Fruit fly (Drosophila melanogaster) whole organism, embryonic: Measurements from ENCODE around the gene kri.

Experiments
- Asciz ChIP-seq: fragments of 200-800 bp; sonication (Bioruptor generic); optimal IDR thresholded peaks from 2 replicates; lab custom pipeline; 2017; ENCODE audit warnings: missing biosample characterization, mild to moderate bottlenecking, missing genetic modification characterization, missing genetic modification reagents
- Atf-2 ChIP-seq: fragments of 200-800 bp; sonication (Bioruptor generic); optimal IDR thresholded peaks from 2 replicates; lab custom pipeline; 2016; ENCODE audit warnings: missing biosample characterization, missing genetic modification characterization
- CG11504 ChIP-seq: fragments of 200-800 bp; sonication (Bioruptor generic); optimal IDR thresholded peaks from 3 replicates; lab custom pipeline; 2019; ENCODE audit warnings: missing biosample characterization, mild to moderate bottlenecking, missing genetic modification characterization, moderate library complexity
- CG12071 ChIP-seq: fragments of 200-800 bp; sonication (Bioruptor generic); optimal IDR thresholded peaks from 3 replicates; lab custom pipeline; 2018; ENCODE audit warnings: missing biosample characterization, mild to moderate bottlenecking, missing genetic modification characterization
- CG1233 ChIP-seq: fragments of 200-800 bp; sonication (Bioruptor generic); optimal IDR thresholded peaks from 4 replicates; lab custom pipeline; 2018; ENCODE audit warnings: missing biosample characterization, mild to moderate bottlenecking, missing genetic modification characterization
- CG12744 ChIP-seq: fragments of 200-800 bp; sonication (Bioruptor generic); optimal IDR thresholded peaks from 2 replicates; lab custom pipeline; 2016; ENCODE audit warnings: missing biosample characterization, missing genetic modification characterization
- CG12769 ChIP-seq: fragments of 200-800 bp; sonication (Bioruptor generic); optimal IDR thresholded peaks from 2 replicates; lab custom pipeline; 2019; ENCODE audit warnings: missing biosample characterization, mild to moderate bottlenecking, missing genetic modification characterization, moderate library complexity
- CG1529 ChIP-seq: fragments of 200-800 bp; sonication (Bioruptor generic); optimal IDR thresholded peaks from 3 replicates; lab custom pipeline; 2018; ENCODE audit warnings: missing biosample characterization, missing genetic modification characterization
- CG18262 ChIP-seq: fragments of 200-800 bp; optimal IDR thresholded peaks from 3 replicates; lab custom pipeline; 2019; ENCODE audit warnings: missing biosample characterization, mild to moderate bottlenecking, missing genetic modification characterization, moderate library complexity
- CG2678 ChIP-seq: fragments of 200-800 bp; sonication (Bioruptor generic); optimal IDR thresholded peaks from 3 replicates; lab custom pipeline; 2019; ENCODE audit warnings: missing biosample characterization, mild to moderate bottlenecking, missing genetic modification characterization, moderate library complexity
- CG2889 ChIP-seq: fragments of 200-800 bp; sonication (Bioruptor generic); IDR thresholded peaks from 3 replicates; pipeline ENCODE4 v1.3.6; 2022; ENCODE audit warnings: missing biosample characterization, missing genetic modification characterization
- CG30403 ChIP-seq: fragments of 200-800 bp; sonication (Bioruptor generic); optimal IDR thresholded peaks from 3 replicates; lab custom pipeline; 2016; ENCODE audit warnings: missing biosample characterization, missing genetic modification characterization
- CG31441 ChIP-seq: fragments of 200-800 bp; sonication (Bioruptor generic); IDR thresholded peaks from 2 replicates; pipeline ENCODE4 v1.3.6; 2022; ENCODE audit warnings: missing biosample characterization, missing genetic modification characterization
- CG33557 ChIP-seq: fragments of 200-800 bp; sonication (Bioruptor generic); optimal IDR thresholded peaks from 2 replicates; lab custom pipeline; 2019; ENCODE audit warnings: missing biosample characterization, mild to moderate bottlenecking, missing genetic modification characterization, moderate library complexity
- CG42726 ChIP-seq: fragments of 200-800 bp; sonication (Bioruptor generic); IDR thresholded peaks from 2 replicates; pipeline ENCODE4 v1.3.6; 2022; ENCODE audit warnings: missing biosample characterization, missing genetic modification characterization; ENCODE audit not compliant: partially characterized antibody
- CG5180 ChIP-seq: fragments of 200-800 bp; sonication (Bioruptor generic); optimal IDR thresholded peaks from 3 replicates; lab custom pipeline; 2017; ENCODE audit warnings: missing biosample characterization, missing genetic modification characterization, mild to moderate bottlenecking, moderate library complexity, missing genetic modification reagents
- CG5953 ChIP-seq: fragments of 200-800 bp; sonication (Bioruptor generic); IDR thresholded peaks from 2 replicates; pipeline ENCODE4 v1.3.6; 2022; ENCODE audit warnings: missing biosample characterization, missing genetic modification characterization
- CG6791 ChIP-seq: fragments of 200-800 bp; sonication (Bioruptor generic); IDR thresholded peaks from 3 replicates; pipeline ENCODE4 v1.3.6; 2022; ENCODE audit warnings: missing biosample characterization, missing genetic modification characterization; ENCODE audit not compliant: partially characterized antibody
- CG7963 ChIP-seq: fragments of 200-800 bp; sonication (Bioruptor generic); IDR thresholded peaks from 3 replicates; pipeline ENCODE4 v1.3.6; 2022; ENCODE audit warnings: missing biosample characterization, missing genetic modification characterization; ENCODE audit not compliant: partially characterized antibody
- CG8765 ChIP-seq: fragments of 200-800 bp; sonication (Bioruptor generic); IDR thresholded peaks from 2 replicates; pipeline ENCODE4 v1.3.6; 2022; ENCODE audit warnings: missing biosample characterization, missing genetic modification characterization
- CG9437 ChIP-seq: fragments of 200-800 bp; sonication (Bioruptor generic); optimal IDR thresholded peaks from 2 replicates; lab custom pipeline; 2018; ENCODE audit warnings: missing biosample characterization, mild to moderate bottlenecking, missing genetic modification characterization
- Chrac-16 ChIP-seq: fragments of 200-800 bp; sonication (Bioruptor generic); optimal IDR thresholded peaks from 3 replicates; lab custom pipeline; 2016; ENCODE audit warnings: missing biosample characterization, missing genetic modification characterization
- Deaf1 ChIP-seq: fragments of 200-800 bp; optimal IDR thresholded peaks from 3 replicates; lab custom pipeline; 2019; ENCODE audit warnings: missing biosample characterization, mild to moderate bottlenecking, missing genetic modification characterization, moderate library complexity
- Drgx ChIP-seq: fragments of 200-800 bp; sonication (Bioruptor generic); IDR thresholded peaks from 2 replicates; pipeline ENCODE4 v1.3.6; 2022; ENCODE audit warnings: missing biosample characterization, missing genetic modification characterization
- E2f2 ChIP-seq: fragments of 200-800 bp; sonication (Bioruptor generic); IDR thresholded peaks from 2 replicates; pipeline ENCODE4 v1.3.6; 2022; ENCODE audit warnings: missing biosample characterization, missing genetic modification characterization
- HLH3B ChIP-seq: fragments of 200-800 bp; sonication (Bioruptor generic); IDR thresholded peaks from 2 replicates; pipeline ENCODE4 v1.3.6; 2022; ENCODE audit warnings: missing biosample characterization, missing genetic modification characterization
- HmgD ChIP-seq: fragments of 200-800 bp; sonication (Bioruptor generic); optimal IDR thresholded peaks from 3 replicates; lab custom pipeline; 2016; ENCODE audit warnings: missing biosample characterization, missing genetic modification characterization
- Mrtf ChIP-seq: fragments of 200-800 bp; sonication (Bioruptor generic); IDR thresholded peaks from 3 replicates; pipeline ENCODE4 v1.3.6; 2022; ENCODE audit warnings: missing biosample characterization, missing genetic modification characterization
- NC2α ChIP-seq: fragments of 200-800 bp; sonication (Bioruptor generic); optimal IDR thresholded peaks from 2 replicates; lab custom pipeline; 2016; ENCODE audit warnings: missing biosample characterization, missing genetic modification characterization
- Nf-YC ChIP-seq: fragments of 200-800 bp; optimal IDR thresholded peaks from 3 replicates; lab custom pipeline; 2019; ENCODE audit warnings: missing biosample characterization, mild to moderate bottlenecking, missing genetic modification characterization, moderate library complexity
- Oli ChIP-seq: fragments of 200-800 bp; sonication (Bioruptor generic); optimal IDR thresholded peaks from 2 replicates; lab custom pipeline; 2018; ENCODE audit warnings: missing biosample characterization, mild to moderate bottlenecking, missing genetic modification characterization, moderate library complexity
- Opbp ChIP-seq: fragments of 200-800 bp; sonication (Bioruptor generic); IDR thresholded peaks from 3 replicates; pipeline ENCODE4 v1.3.6; 2022; ENCODE audit warnings: missing biosample characterization, missing genetic modification characterization; ENCODE audit not compliant: partially characterized antibody
- ato ChIP-seq: fragments of 200-800 bp; sonication (Bioruptor generic); IDR thresholded peaks from 2 replicates; pipeline ENCODE4 v1.3.6; 2022; ENCODE audit warnings: missing biosample characterization, missing genetic modification characterization; ENCODE audit not compliant: partially characterized antibody
- exex ChIP-seq: fragments of 200-800 bp; sonication (Bioruptor generic); optimal IDR thresholded peaks from 4 replicates; lab custom pipeline; 2018; ENCODE audit warnings: missing biosample characterization, mild to moderate bottlenecking, missing genetic modification characterization, moderate library complexity
- fd102C ChIP-seq: fragments of 200-800 bp; sonication (Bioruptor generic); optimal IDR thresholded peaks from 2 replicates; lab custom pipeline; 2018; ENCODE audit warnings: missing biosample characterization, mild to moderate bottlenecking, missing genetic modification characterization, moderate library complexity
- gem ChIP-seq: fragments of 200-800 bp; sonication (Bioruptor generic); optimal IDR thresholded peaks from 2 replicates; lab custom pipeline; 2019; ENCODE audit warnings: missing biosample characterization, mild to moderate bottlenecking, missing genetic modification characterization, moderate library complexity
- grau ChIP-seq: fragments of 200-800 bp; optimal IDR thresholded peaks from 3 replicates; lab custom pipeline; 2019; ENCODE audit warnings: missing biosample characterization, mild to moderate bottlenecking, missing genetic modification characterization, moderate library complexity
- kay ChIP-seq: fragments of 200-800 bp; sonication (Bioruptor generic); optimal IDR thresholded peaks from 2 replicates; lab custom pipeline; 2016; ENCODE audit warnings: missing biosample characterization, missing genetic modification characterization
- kni ChIP-seq: fragments of 200-800 bp; sonication (Bioruptor generic); optimal IDR thresholded peaks from 3 replicates; lab custom pipeline; 2017; ENCODE audit warnings: mild to moderate bottlenecking, missing biosample characterization, missing genetic modification reagents, missing genetic modification characterization
- lab ChIP-seq: fragments of 200-800 bp; sonication (Bioruptor generic); optimal IDR thresholded peaks from 3 replicates; lab custom pipeline; 2017; ENCODE audit warnings: missing biosample characterization, missing genetic modification characterization, mild to moderate bottlenecking, moderate library complexity, missing genetic modification reagents
- odd ChIP-seq: fragments of 200-800 bp; sonication (Bioruptor generic); optimal IDR thresholded peaks from 2 replicates; lab custom pipeline; 2017; ENCODE audit warnings: missing biosample characterization, mild to moderate bottlenecking, missing genetic modification characterization
- ranshi ChIP-seq: fragments of 200-800 bp; sonication (Bioruptor generic); IDR thresholded peaks from 2 replicates; pipeline ENCODE4 v1.3.6; 2022; ENCODE audit warnings: missing biosample characterization, missing genetic modification characterization
- repo ChIP-seq: fragments of 200-800 bp; sonication (Bioruptor generic); optimal IDR thresholded peaks from 2 replicates; lab custom pipeline; 2016; ENCODE audit warnings: missing biosample characterization, missing genetic modification characterization
- sens ChIP-seq: fragments of 200-800 bp; sonication (Bioruptor generic); peaks from one replicate; lab custom pipeline; 2016; ENCODE audit warnings: missing biosample characterization, missing genetic modification characterization
- sima ChIP-seq: fragments of 200-800 bp; sonication (Bioruptor generic); optimal IDR thresholded peaks from 2 replicates; lab custom pipeline; 2016; ENCODE audit warnings: missing biosample characterization, missing genetic modification characterization
- so ChIP-seq: fragments of 200-800 bp; sonication (Bioruptor generic); IDR thresholded peaks from 3 replicates; pipeline ENCODE4 v1.3.6; 2022; ENCODE audit warnings: missing biosample characterization, missing genetic modification characterization
- toy ChIP-seq: fragments of 200-800 bp; sonication (Bioruptor generic); IDR thresholded peaks from 2 replicates; pipeline ENCODE4 v1.3.6; 2022; ENCODE audit warnings: missing biosample characterization, missing genetic modification characterization
- tx ChIP-seq: fragments of 200-800 bp; sonication (Bioruptor generic); optimal IDR thresholded peaks from 2 replicates; lab custom pipeline; 2016; ENCODE audit warnings: missing biosample characterization, missing genetic modification characterization
- vvl ChIP-seq: fragments of 200-800 bp; sonication (Bioruptor generic); IDR thresholded peaks from 2 replicates; pipeline ENCODE4 v1.3.6; 2022; ENCODE audit warnings: missing biosample characterization, missing genetic modification characterization
- yki ChIP-seq: fragments of >200 bp; optimal IDR thresholded peaks from 3 replicates; lab custom pipeline; 2018
- z ChIP-seq: fragments of 200-800 bp; sonication (Bioruptor generic); IDR thresholded peaks from 3 replicates; pipeline ENCODE4 v1.3.6; 2022; ENCODE audit warnings: missing biosample characterization, missing genetic modification characterization
- zen ChIP-seq: fragments of 200-800 bp; sonication (Bioruptor generic); optimal IDR thresholded peaks from 3 replicates; lab custom pipeline; 2018; ENCODE audit warnings: missing biosample characterization, mild to moderate bottlenecking, missing genetic modification characterization, moderate library complexity
- zfh1 ChIP-seq: fragments of 200-800 bp; sonication (Bioruptor generic); IDR thresholded peaks from 3 replicates; pipeline ENCODE4 v1.3.6; 2022; ENCODE audit warnings: missing biosample characterization, missing genetic modification characterization

The kri gene

dm6 chr3L:5843895-5844576, 33.3 kb downstream of the kri start (continued):
- TF ChIP-seq Asciz (no peak), Mrtf (GFP tag; lab: Robert Waterston, UW) (no peak), CG6791 (GFP tag; lab: Robert Waterston, UW) (peak; percentile 47; the same call in 1 of the 3 replicates), zfh1 (GFP tag; lab: Robert Waterston, UW) (no peak), kay (GFP tag; lab: Kevin White, UChicago) (peak; percentile 17), CG2889 (no peak), gem (no peak), z (peak; percentile 59), CG12071 (no peak), CG31441 (no peak), CG2678 (no peak), Oli (tag; lab: Kevin White, UChicago) (no peak), fd102C (GFP tag; lab: Kevin White, UChicago) (no peak), CG30403 (GFP tag; lab: Kevin White, UChicago) (no peak), Deaf1 (tag; lab: Kevin White, UChicago) (peak; percentile 99), HmgD (GFP tag; lab: Kevin White, UChicago) (no peak), CG12744 (GFP tag; lab: Kevin White, UChicago) (no peak), Opbp (GFP tag; lab: Robert Waterston, UW) (no peak), Atf-2 (GFP tag; lab: Kevin White, UChicago) (no peak), zen (tag; lab: Kevin White, UChicago) (no peak), Chrac-16 (no peak), lab (GFP tag; lab: Kevin White, UChicago) (peak; percentile 8), NC2α (GFP tag; lab: Kevin White, UChicago) (no peak), vvl (no peak), CG8765 (GFP tag; lab: Robert Waterston, UW) (no peak), sima (GFP tag; lab: Kevin White, UChicago) (no peak), sens (GFP tag; lab: Kevin White, UChicago) (peak; percentile 62), yki (lab: Kevin White, UChicago) (no peak), HLH3B (GFP tag; lab: Robert Waterston, UW) (no peak), CG1529 (GFP tag; lab: Kevin White, UChicago) (no peak), CG5180 (peak; percentile 59), ranshi (GFP tag; lab: Robert Waterston, UW) (no peak), CG12769 (peak; percentile 55), CG5953 (GFP tag; lab: Robert Waterston, UW) (no peak), E2f2 (GFP tag; lab: Robert Waterston, UW) (no peak), toy (GFP tag; lab: Robert Waterston, UW) (no peak), tx (no peak), repo (GFP tag; lab: Kevin White, UChicago) (no peak), odd (peak; percentile 3), ato (no peak), CG18262 (no peak), CG33557 (GFP tag; lab: Kevin White, UChicago) (peak; percentile 3)

- TF ChIP-seq CG1233 (GFP tag; lab: Kevin White, UChicago) (no peak), CG9437 (peak; percentile 16), grau (tag; lab: Kevin White, UChicago) (peak; percentile 20), exex (tag; lab: Kevin White, UChicago) (no peak), Drgx (GFP tag; lab: Robert Waterston, UW) (peak; percentile 53), so (GFP tag; lab: Robert Waterston, UW) (peak; percentile 48; the same call in 1 of the 3 replicates), Nf-YC (tag; lab: Kevin White, UChicago) (peak; percentile 80), sens (GFP tag; lab: Kevin White, UChicago) (peak; percentile 49), CG7963 (GFP tag; lab: Robert Waterston, UW) (0 out of 3 replicates have a peak, but pooled peaks have one; percentile 17), CG42726 (GFP tag; lab: Robert Waterston, UW) (peak; percentile 56; the same call in 1 of the 2 replicates), lab (GFP tag; lab: Kevin White, UChicago) (peak; percentile 16), kni (peak; percentile 41), CG11504 (tag; lab: Kevin White, UChicago) (peak; percentile 65)
Observed at dm6 chr3L:5845466-5845865, 34.7 kb downstream of the kri start, which contains the start of gene vn. TSS of gene vn (minus strand) at chr3L:5845664.
